Fruit fly (Drosophila melanogaster): ENCODE data around the gene CG13901.

CG13901 gene

dm6 chr3L:791251-791991, 46.2 kb downstream of the CG13901 start (continued):
- TF ChIP-seq CG3163 (GFP tag; optimal IDR thresholded peaks at IDR 0.05) (no peak), z (GFP tag; IDR thresholded peaks at IDR 0.05) (no peak), CkIIα-i1 (GFP tag; IDR thresholded peaks at IDR 0.05) (no peak), Camta (GFP tag; optimal IDR thresholded peaks at IDR 0.05) (peak; percentile 53), Max (GFP tag; optimal IDR thresholded peaks at IDR 0.05) (peak; percentile 52), zfh1 (GFP tag; IDR thresholded peaks at IDR 0.05) (peak; percentile 67; the same call in 2 of the 3 replicates), Side (GFP tag; optimal IDR thresholded peaks at IDR 0.05) (no peak), row (GFP tag; IDR thresholded peaks at IDR 0.05) (peak; percentile 91), Sox102F (GFP tag; optimal IDR thresholded peaks at IDR 0.05) (peak; percentile 75), Sox100B (GFP tag; optimal IDR thresholded peaks at IDR 0.05) (peak; percentile 67), phol (tag; optimal IDR thresholded peaks at IDR 0.05) (peak; percentile 77), insv (GFP tag; optimal IDR thresholded peaks at IDR 0.05) (no peak), Pdp1 (GFP tag; optimal IDR thresholded peaks at IDR 0.05) (peak; percentile 23 to 31), cad (GFP tag; optimal IDR thresholded peaks at IDR 0.05) (no peak), CG6791 (GFP tag; IDR thresholded peaks at IDR 0.05; ENCODE audit: partially characterized antibody) (peak; percentile 65; the same call in 2 of the 3 replicates), CG18599 (GFP tag; optimal IDR thresholded peaks at IDR 0.05) (peak; percentile 31), Nf-YA (GFP tag; IDR thresholded peaks at IDR 0.05) (peak; percentile 17; the same call in 1 of the 2 replicates), abd-A (tag; optimal IDR thresholded peaks at IDR 0.05) (no peak), BEAF-32 (GFP tag; optimal IDR thresholded peaks at IDR 0.05) (no peak), Med (GFP tag) (peak; percentile 85), CG14014 (GFP tag; IDR thresholded peaks at IDR 0.05) (peak; percentile 57; the same call in 1 of the 2 replicates), so (GFP tag; IDR thresholded peaks at IDR 0.05) (0 out of 3 replicates have a peak, but pooled peaks have one; percentile 32), nerfin-1 (tag; optimal IDR thresholded peaks at IDR 0.05) (peak; percentile 54), CG30403 (GFP tag; optimal IDR thresholded peaks at IDR 0.05) (peak; percentile 60), NfI (GFP tag; optimal IDR thresholded peaks at IDR 0.05) (peak; percentile 10), ci (GFP tag; IDR thresholded peaks at IDR 0.05) (peak; percentile 60; the same call in 2 of the 3 replicates), CG2712 (tag; optimal IDR thresholded peaks at IDR 0.05) (peak; percentile 81), CG12769 (tag; optimal IDR thresholded peaks at IDR 0.05) (peak; percentile 54), CG1024 (GFP tag; IDR thresholded peaks at IDR 0.05) (0 out of 2 replicates have a peak, but pooled peaks have one; percentile 36), slp2 (GFP tag; optimal IDR thresholded peaks at IDR 0.05) (peak; percentile 54), CG3726 (GFP tag; IDR thresholded peaks at IDR 0.05) (0 out of 3 replicates have a peak, but pooled peaks have one; percentile 22), CG34422 (GFP tag; IDR thresholded peaks at IDR 0.05) (0 out of 3 replicates have a peak, but pooled peaks have one; percentile 38), CG43689 (GFP tag; IDR thresholded peaks at IDR 0.05) (no peak; the same call in 1 of the 2 replicates), CG10543 (GFP tag; optimal IDR thresholded peaks at IDR 0.05) (no peak), CG31388 (GFP tag; optimal IDR thresholded peaks at IDR 0.05) (no peak), PHDP (tag; optimal IDR thresholded peaks at IDR 0.05) (peak; percentile 72), CG7987 (GFP tag; optimal IDR thresholded peaks at IDR 0.05) (no peak), luna (GFP tag; optimal IDR thresholded peaks at IDR 0.05) (no peak), kay (GFP tag; optimal IDR thresholded peaks at IDR 0.05) (no peak), CG12299 (tag; optimal IDR thresholded peaks at IDR 0.05) (peak; percentile 23), CG12219 (GFP tag; optimal IDR thresholded peaks at IDR 0.05) (peak; percentile 65), Hr78 (GFP tag; optimal IDR thresholded peaks at IDR 0.05) (peak in 1 of 2 experiments; percentile 66), scrt (GFP tag; optimal IDR thresholded peaks at IDR 0.05) (peak; percentile 23), CG3995 (GFP tag; optimal IDR thresholded peaks at IDR 0.05) (no peak), ap (GFP tag; IDR thresholded peaks at IDR 0.05) (0 out of 2 replicates have a peak, but pooled peaks have one; percentile 25), CrebB (tag; optimal IDR thresholded peaks at IDR 0.05) (peak; percentile 48), D19A (tag; optimal IDR thresholded peaks at IDR 0.05) (peak; percentile 61), NFAT (GFP tag; IDR thresholded peaks at IDR 0.05) (no peak)

Data from whole organism, embryonic.